Fruit fly (Drosophila melanogaster): ENCODE results near the gene Ir62a.
A peak's percentile ranks its signal among the peaks of the same experiment; 100 is the strongest.

Gene Ir62a

DNA sequence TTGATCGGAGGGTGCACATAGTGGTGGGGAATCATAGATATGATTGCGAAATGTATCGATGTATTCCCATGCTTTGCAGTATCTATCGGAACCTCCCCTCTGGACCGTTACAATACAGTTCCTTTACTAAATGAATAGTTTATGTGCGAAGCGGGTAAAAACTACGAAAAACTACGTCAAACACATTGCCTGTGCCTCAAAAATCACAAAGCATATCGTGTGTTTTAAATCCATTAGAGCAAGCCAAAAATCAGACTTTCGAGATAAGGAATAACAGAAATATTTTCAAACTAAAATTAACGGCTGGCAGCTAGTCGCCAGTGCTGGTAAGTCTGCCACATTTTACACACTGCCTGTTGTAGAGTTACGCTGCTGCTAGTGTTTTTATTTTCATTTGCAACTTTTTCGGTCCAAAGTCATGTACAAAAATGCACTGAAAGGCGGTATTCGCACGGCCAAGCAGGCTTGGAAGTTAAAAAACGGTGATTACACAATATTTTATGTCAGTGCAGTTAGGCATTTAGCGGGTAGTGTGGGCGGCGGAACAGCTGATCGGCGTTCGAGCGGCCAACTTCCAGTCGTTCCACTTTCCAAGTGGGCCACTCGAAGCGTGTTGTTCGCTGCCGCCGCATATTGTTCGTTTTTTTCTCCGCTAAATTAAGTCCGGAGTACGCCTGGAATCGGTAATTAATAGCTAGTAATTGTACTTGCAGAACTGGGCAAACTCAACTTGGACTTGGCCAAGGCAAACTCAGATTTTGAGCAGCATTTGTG lies 13.6 kb downstream of the Ir62a start (continued):
- TF ChIP-seq nmo (GFP tag; optimal IDR thresholded peaks at IDR 0.05) (peak; percentile 51), ato (GFP tag; IDR thresholded peaks at IDR 0.05; ENCODE audit: partially characterized antibody) (peak; percentile 36; the same call in 1 of the 2 replicates), Spps (tag; optimal IDR thresholded peaks at IDR 0.05) (no peak), slp2 (GFP tag; optimal IDR thresholded peaks at IDR 0.05) (peak; percentile 48), kah (GFP tag; optimal IDR thresholded peaks at IDR 0.05) (no peak), pho (GFP tag; optimal IDR thresholded peaks at IDR 0.05) (peak; percentile 52), CG10462 (GFP tag; optimal IDR thresholded peaks at IDR 0.05) (peak; percentile 51), eve (GFP tag; optimal IDR thresholded peaks at IDR 0.05) (no peak), hb (GFP tag; IDR thresholded peaks at IDR 0.05; ENCODE audit: partially characterized antibody) (peak; percentile 70), CG7963 (GFP tag; IDR thresholded peaks at IDR 0.05; ENCODE audit: partially characterized antibody) (peak; percentile 72; the same call in 2 of the 3 replicates), ERR (GFP tag; optimal IDR thresholded peaks at IDR 0.05) (peak; percentile 43), MTF-1 (GFP tag; optimal IDR thresholded peaks at IDR 0.05; ENCODE audit: borderline replicate concordance) (peak; percentile 41), CG17612 (GFP tag; IDR thresholded peaks at IDR 0.05) (no peak), CG7271 (tag; optimal IDR thresholded peaks at IDR 0.05) (peak; percentile 16), CG1647 (GFP tag; optimal IDR thresholded peaks at IDR 0.05) (peak; percentile 64), MBD-R2 (GFP tag; IDR thresholded peaks at IDR 0.05) (peak; percentile 83), ash1 (GFP tag; optimal IDR thresholded peaks at IDR 0.05) (no peak), ewg (GFP tag; optimal IDR thresholded peaks at IDR 0.05) (peak; percentile 60), CG17385 (GFP tag; optimal IDR thresholded peaks at IDR 0.05) (peak; percentile 48), repo (GFP tag; optimal IDR thresholded peaks at IDR 0.05) (peak; percentile 37), nerfin-1 (tag; optimal IDR thresholded peaks at IDR 0.05) (no peak), eyg (GFP tag; optimal IDR thresholded peaks at IDR 0.05) (no peak), CG6254 (GFP tag; optimal IDR thresholded peaks at IDR 0.05) (no peak), CG17802 (tag; optimal IDR thresholded peaks at IDR 0.05) (peak; percentile 10), ham (GFP tag; IDR thresholded peaks at IDR 0.05) (no peak), caup (GFP tag; optimal IDR thresholded peaks at IDR 0.05; ENCODE audit: severe bottlenecking) (peak; percentile 38), crol (GFP tag; IDR thresholded peaks at IDR 0.05) (peak; percentile 31; the same call in 1 of the 2 replicates), bsh (GFP tag; optimal IDR thresholded peaks at IDR 0.05) (peak; percentile 41 to 43), CG10366 (GFP tag; IDR thresholded peaks at IDR 0.05) (peak; percentile 52; the same call in 1 of the 2 replicates), vnd (GFP tag; IDR thresholded peaks at IDR 0.05; ENCODE audit: partially characterized antibody) (peak; percentile 51; the same call in 2 of the 3 replicates), HLH3B (GFP tag; IDR thresholded peaks at IDR 0.05) (no peak), CG4360 (GFP tag; IDR thresholded peaks at IDR 0.05) (peak; percentile 14; the same call in 1 of the 2 replicates), fd102C (GFP tag; optimal IDR thresholded peaks at IDR 0.05) (no peak), CG33557 (GFP tag; optimal IDR thresholded peaks at IDR 0.05) (peak; percentile 3), CG32767 (GFP tag; IDR thresholded peaks at IDR 0.05) (0 out of 2 replicates have a peak, but pooled peaks have one; percentile 41), CG6175 (GFP tag; IDR thresholded peaks at IDR 0.05) (no peak), so (GFP tag; IDR thresholded peaks at IDR 0.05) (0 out of 3 replicates have a peak, but pooled peaks have one; percentile 48), CG9609 (GFP tag; optimal IDR thresholded peaks at IDR 0.05) (peak; percentile 62), Gsc (GFP tag; IDR thresholded peaks at IDR 0.05) (no peak), CG4617 (GFP tag; optimal IDR thresholded peaks at IDR 0.05; ENCODE audit: borderline replicate concordance) (peak; percentile 52), gce (GFP tag; IDR thresholded peaks at IDR 0.05) (0 out of 3 replicates have a peak, but pooled peaks have one; percentile 38), ap (GFP tag; IDR thresholded peaks at IDR 0.05) (peak; percentile 50; the same call in 1 of the 2 replicates), CG2129 (GFP tag; IDR thresholded peaks at IDR 0.05; ENCODE audit: partially characterized antibody) (peak; percentile 53), Adf1 (GFP tag; IDR thresholded peaks at IDR 0.05) (no peak; the same call in 1 of the 2 replicates), Sry-β (GFP tag; optimal IDR thresholded peaks at IDR 0.05) (no peak), Deaf1 (tag; optimal IDR thresholded peaks at IDR 0.05) (peak; percentile 16), CG12299 (tag; optimal IDR thresholded peaks at IDR 0.05) (no peak)
